Fruit fly (Drosophila melanogaster): ENCODE measurements around the gene Jhbp2.

Gene Jhbp2

dm6 chr3R:4912130-4912549, 49.0 kb downstream of the Jhbp2 start (continued):
- TF ChIP-seq Rel (GFP tag; optimal IDR thresholded peaks at IDR 0.05) (no peak), Rel (tag; optimal IDR thresholded peaks at IDR 0.05) (peak; percentile 54), fru (GFP tag; optimal IDR thresholded peaks at IDR 0.05) (peak; percentile 88), Jra (GFP tag; optimal IDR thresholded peaks at IDR 0.05) (peak; percentile 68), lola (GFP tag; optimal IDR thresholded peaks at IDR 0.05) (no peak), Hr78 (GFP tag; optimal IDR thresholded peaks at IDR 0.05) (no peak), Hr83 (GFP tag; optimal IDR thresholded peaks at IDR 0.05; ENCODE audit: poor library complexity, severe bottlenecking) (no peak), Hnf4 (GFP tag; optimal IDR thresholded peaks at IDR 0.05) (peak; percentile 87), h (GFP tag; optimal IDR thresholded peaks at IDR 0.05) (peak; percentile 89)

DNA sequence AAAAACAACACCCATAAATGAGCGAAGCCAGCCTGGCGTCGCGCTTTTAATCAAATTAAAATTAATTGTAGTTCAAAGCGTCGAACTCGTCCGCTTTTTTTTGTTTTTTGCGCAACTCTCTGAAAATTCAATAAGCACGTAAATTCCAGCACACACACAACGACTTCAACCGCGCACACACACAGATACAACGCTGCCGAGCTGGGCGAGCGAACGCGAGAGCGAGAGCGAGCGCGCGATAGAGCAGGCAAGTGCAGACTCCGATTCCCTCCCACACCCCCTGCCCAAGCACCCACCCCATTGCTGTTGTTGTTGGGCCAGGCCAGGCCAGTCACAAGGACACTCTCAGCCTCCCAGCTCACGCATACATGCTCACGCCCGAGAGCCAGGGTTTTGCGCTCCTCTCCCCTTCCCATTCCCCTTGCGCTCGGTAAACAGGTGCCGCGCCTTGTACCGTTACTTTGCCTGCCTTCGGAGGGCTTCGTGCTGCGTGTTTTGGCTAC, 50.3 kb downstream of the Jhbp2 start:
- TF ChIP-seq GATAd (GFP tag; optimal IDR thresholded peaks at IDR 0.05) (no peak), tai (GFP tag; optimal IDR thresholded peaks at IDR 0.05) (no peak), br (GFP tag; optimal IDR thresholded peaks at IDR 0.05) (peak; percentile 6), Jra (GFP tag; optimal IDR thresholded peaks at IDR 0.05) (no peak), Dfd (GFP tag; optimal IDR thresholded peaks at IDR 0.05) (no peak), Rel (GFP tag; optimal IDR thresholded peaks at IDR 0.05) (peak; percentile 2), Rel (tag; optimal IDR thresholded peaks at IDR 0.05) (no peak), Abd-B (GFP tag; optimal IDR thresholded peaks at IDR 0.05) (peak; percentile 54), Hnf4 (GFP tag; optimal IDR thresholded peaks at IDR 0.05) (no peak), usp (GFP tag; optimal IDR thresholded peaks at IDR 0.05) (no peak), Dif (GFP tag; optimal IDR thresholded peaks at IDR 0.05; ENCODE audit: partially characterized antibody) (peak; percentile 60), h (GFP tag; optimal IDR thresholded peaks at IDR 0.05) (peak; percentile 47), Mio (GFP tag; optimal IDR thresholded peaks at IDR 0.05) (no peak), psq (GFP tag; optimal IDR thresholded peaks at IDR 0.05) (no peak), Vsx2 (GFP tag; optimal IDR thresholded peaks at IDR 0.05; ENCODE audit: partially characterized antibody) (no peak), HLH106 (tag; optimal IDR thresholded peaks at IDR 0.05) (peak; percentile 12), woc (GFP tag; optimal IDR thresholded peaks at IDR 0.05) (no peak), rgr (GFP tag; optimal IDR thresholded peaks at IDR 0.05) (peak; percentile 5), OdsH (GFP tag; optimal IDR thresholded peaks at IDR 0.05) (no peak), dl (GFP tag; optimal IDR thresholded peaks at IDR 0.05; ENCODE audit: insufficient read depth in 1 of 2, partially characterized antibody in 2 of 2) (peak in 1 of 2 experiments; percentile 14), CG9705 (GFP tag; optimal IDR thresholded peaks at IDR 0.05) (no peak), pan (optimal IDR thresholded peaks at IDR 0.05) (no peak), Myc (optimal IDR thresholded peaks at IDR 0.05) (no peak), lola (GFP tag; optimal IDR thresholded peaks at IDR 0.05) (no peak), dmrt93B (GFP tag; optimal IDR thresholded peaks at IDR 0.05) (no peak), CrebA (GFP tag; optimal IDR thresholded peaks at IDR 0.05; ENCODE audit: borderline replicate concordance) (no peak), sage (GFP tag; optimal IDR thresholded peaks at IDR 0.05) (no peak), Hr78 (GFP tag; optimal IDR thresholded peaks at IDR 0.05) (no peak), dsf (GFP tag; optimal IDR thresholded peaks at IDR 0.05; ENCODE audit: borderline replicate concordance) (no peak), CG32264 (GFP tag; optimal IDR thresholded peaks at IDR 0.05) (no peak), ey (GFP tag; optimal IDR thresholded peaks at IDR 0.05) (no peak), Sp1 (GFP tag; optimal IDR thresholded peaks at IDR 0.05) (no peak), foxo (GFP tag; optimal IDR thresholded peaks at IDR 0.05) (no peak), brk (GFP tag; optimal IDR thresholded peaks at IDR 0.05) (no peak), Hr83 (GFP tag; optimal IDR thresholded peaks at IDR 0.05; ENCODE audit: poor library complexity, severe bottlenecking) (no peak), fru (GFP tag; optimal IDR thresholded peaks at IDR 0.05) (peak; percentile 58), jim (GFP tag; optimal IDR thresholded peaks at IDR 0.05) (no peak), sv (GFP tag; optimal IDR thresholded peaks at IDR 0.05) (no peak), N (GFP tag; optimal IDR thresholded peaks at IDR 0.05) (no peak)

dm6 chr3R:4910365-4910810, 50.8 kb downstream of the Jhbp2 start, which contains the start of gene Cdep:
Gene Cdep (plus strand): TSS chr3R:4910552.
- TF ChIP-seq Vsx2 (GFP tag; optimal IDR thresholded peaks at IDR 0.05; ENCODE audit: partially characterized antibody), result no peak
- TF ChIP-seq Hr83 (GFP tag; optimal IDR thresholded peaks at IDR 0.05; ENCODE audit: poor library complexity, severe bottlenecking), result peak; percentile 72
- TF ChIP-seq GATAd (GFP tag; optimal IDR thresholded peaks at IDR 0.05), result no peak
- TF ChIP-seq dsf (GFP tag; optimal IDR thresholded peaks at IDR 0.05; ENCODE audit: borderline replicate concordance), result no peak
- peak; percentile 17 for TF ChIP-seq Jra (GFP tag; optimal IDR thresholded peaks at IDR 0.05)
- TF ChIP-seq sage (GFP tag; optimal IDR thresholded peaks at IDR 0.05), result no peak
- no peak for TF ChIP-seq Abd-B (GFP tag; optimal IDR thresholded peaks at IDR 0.05)
- no peak for TF ChIP-seq Hr78 (GFP tag; optimal IDR thresholded peaks at IDR 0.05)
- peak; percentile 65 for TF ChIP-seq brk (GFP tag; optimal IDR thresholded peaks at IDR 0.05)
- peak; percentile 52 for TF ChIP-seq Sp1 (GFP tag; optimal IDR thresholded peaks at IDR 0.05)
- TF ChIP-seq foxo (GFP tag; optimal IDR thresholded peaks at IDR 0.05), result peak in 1 of 2 experiments; percentile 37
- TF ChIP-seq pan (optimal IDR thresholded peaks at IDR 0.05), result no peak
- no peak for TF ChIP-seq dl (GFP tag; optimal IDR thresholded peaks at IDR 0.05; ENCODE audit: insufficient read depth in 1 of 2, partially characterized antibody in 2 of 2)
- TF ChIP-seq usp (GFP tag; optimal IDR thresholded peaks at IDR 0.05), result no peak
- TF ChIP-seq h (GFP tag; optimal IDR thresholded peaks at IDR 0.05), result peak; percentile 6
- no peak for TF ChIP-seq CG9705 (GFP tag; optimal IDR thresholded peaks at IDR 0.05)
- TF ChIP-seq Dif (GFP tag; optimal IDR thresholded peaks at IDR 0.05; ENCODE audit: partially characterized antibody), result peak; percentile 39
- TF ChIP-seq woc (GFP tag; optimal IDR thresholded peaks at IDR 0.05), result peak; percentile 18
- TF ChIP-seq N (GFP tag; optimal IDR thresholded peaks at IDR 0.05), result no peak
- no peak for TF ChIP-seq Rel (GFP tag; optimal IDR thresholded peaks at IDR 0.05)
- TF ChIP-seq Rel (tag; optimal IDR thresholded peaks at IDR 0.05), result peak; percentile 98
- peak; percentile 18 for TF ChIP-seq dmrt93B (GFP tag; optimal IDR thresholded peaks at IDR 0.05)
- TF ChIP-seq HLH106 (tag; optimal IDR thresholded peaks at IDR 0.05), result peak; percentile 31
- no peak for TF ChIP-seq CG32264 (GFP tag; optimal IDR thresholded peaks at IDR 0.05)
- no peak for TF ChIP-seq OdsH (GFP tag; optimal IDR thresholded peaks at IDR 0.05)
- peak; percentile 43 for TF ChIP-seq br (GFP tag; optimal IDR thresholded peaks at IDR 0.05)
- peak; percentile 45 for TF ChIP-seq Hnf4 (GFP tag; optimal IDR thresholded peaks at IDR 0.05)
- TF ChIP-seq Mio (GFP tag; optimal IDR thresholded peaks at IDR 0.05), result no peak
- TF ChIP-seq sv (GFP tag; optimal IDR thresholded peaks at IDR 0.05), result no peak

All from whole organism, wandering third instar larva.